Worm (Caenorhabditis elegans): ENCODE results near the gene nspg-5.
A peak's percentile ranks its signal among the peaks of the same experiment; 100 is the strongest.

DNA sequence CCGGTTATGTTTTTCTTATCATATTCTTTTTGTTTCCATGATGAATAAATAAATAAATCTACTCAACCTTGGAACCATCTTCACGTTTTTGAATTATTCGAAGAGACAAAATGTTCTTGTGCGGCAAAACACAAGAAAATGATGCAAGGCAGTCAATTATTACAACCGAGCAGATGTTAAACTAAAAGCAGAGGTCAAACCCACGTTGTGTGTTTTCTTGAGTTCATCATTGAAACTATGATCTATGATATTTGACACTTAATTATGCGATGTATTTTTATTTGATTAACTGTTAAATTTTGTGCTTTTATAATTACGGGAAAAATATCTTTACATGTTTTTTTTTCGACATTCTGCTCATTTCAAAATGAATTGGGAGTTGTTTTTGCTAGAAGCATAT is 39.7 kb downstream of the nspg-5 start:
- peak; percentile 68 for TF ChIP-seq sma-9 (GFP tag; optimal IDR thresholded peaks at IDR 0.05)
- no peak for TF ChIP-seq sma-9 (tag; optimal IDR thresholded peaks at IDR 0.05)
- TF ChIP-seq mab-5 (tag; optimal IDR thresholded peaks at IDR 0.05): no peak
- no peak for TF ChIP-seq mdl-1 (tag; optimal IDR thresholded peaks at IDR 0.05)
- TF ChIP-seq elt-3 (tag; optimal IDR thresholded peaks at IDR 0.05): no peak
- TF ChIP-seq sma-3 (GFP tag; optimal IDR thresholded peaks at IDR 0.05): no peak
- TF ChIP-seq snpc-4 (tag; optimal IDR thresholded peaks at IDR 0.05): no peak
- TF ChIP-seq ama-1 (optimal IDR thresholded peaks at IDR 0.05): no peak
- no peak for TF ChIP-seq alr-1 (tag; optimal IDR thresholded peaks at IDR 0.05)
- no peak for TF ChIP-seq lin-11 (tag; optimal IDR thresholded peaks at IDR 0.05)
- no peak for TF ChIP-seq lin-39 (tag; optimal IDR thresholded peaks at IDR 0.05)
